Worm (Caenorhabditis elegans): ENCODE results near the gene polq-1.
A peak's percentile ranks its signal among the peaks of the same experiment; 100 is the strongest.

Gene polq-1

DNA sequence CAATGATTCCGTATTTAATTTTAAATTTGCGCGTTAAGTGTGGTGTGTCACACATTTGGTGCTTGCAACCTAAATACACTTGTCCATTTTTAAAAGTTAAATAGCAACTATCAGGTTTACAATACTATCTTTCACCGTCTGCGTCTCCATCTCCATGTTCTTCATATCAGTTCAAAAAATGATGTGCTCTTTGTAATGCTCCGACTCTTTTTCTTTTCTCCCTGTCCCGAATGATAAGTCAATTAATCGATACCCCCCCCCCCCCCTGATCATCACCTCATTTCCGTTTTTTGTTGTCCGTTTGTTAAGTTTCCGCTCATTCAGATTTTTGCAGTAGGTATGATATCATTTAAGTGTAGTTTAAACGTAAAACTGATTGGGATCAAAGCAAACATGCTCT, 11.1 kb upstream of the polq-1 start:
- TF ChIP-seq pqm-1 (tag; optimal IDR thresholded peaks at IDR 0.05) (peak; percentile 59), ZK546.5 (tag; optimal IDR thresholded peaks at IDR 0.05) (no peak), pha-4 (tag; optimal IDR thresholded peaks at IDR 0.05) (peak; percentile 43), elt-2 (tag; optimal IDR thresholded peaks at IDR 0.05) (peak; percentile 74)

DNA sequence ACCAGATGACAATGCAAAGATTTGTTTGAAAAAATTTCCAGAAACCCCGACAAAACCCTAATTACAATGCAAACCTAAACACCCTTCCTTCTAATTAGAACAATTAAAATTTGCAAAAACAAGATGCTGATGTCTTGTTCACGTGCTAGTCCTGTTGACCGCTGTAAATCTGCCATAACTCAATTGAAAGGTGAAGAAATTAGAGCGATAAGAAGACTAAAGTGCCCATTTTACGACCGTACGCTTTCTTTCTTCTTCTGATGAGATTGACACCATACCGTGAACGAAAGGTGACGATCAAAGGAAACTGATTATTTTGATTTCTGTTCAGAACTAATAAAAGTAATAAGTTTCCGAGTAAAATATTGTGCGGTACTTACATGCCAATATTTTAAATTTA, 10.5 kb upstream of the polq-1 start:
- no peak for TF ChIP-seq fkh-2 (tag; optimal IDR thresholded peaks at IDR 0.05)
- no peak for TF ChIP-seq elt-3 (tag; optimal IDR thresholded peaks at IDR 0.05)
- no peak for TF ChIP-seq skn-1 (tag; optimal IDR thresholded peaks at IDR 0.05)
- no peak for TF ChIP-seq ZK546.5 (tag; optimal IDR thresholded peaks at IDR 0.05)
- no peak for TF ChIP-seq pha-4 (tag; optimal IDR thresholded peaks at IDR 0.05)
- TF ChIP-seq aly-2 (tag; optimal IDR thresholded peaks at IDR 0.05), result no peak
- no peak for TF ChIP-seq ceh-82 (tag; optimal IDR thresholded peaks at IDR 0.05)
- TF ChIP-seq elt-2 (tag; optimal IDR thresholded peaks at IDR 0.05), result no peak
- no peak for TF ChIP-seq snpc-4 (tag; optimal IDR thresholded peaks at IDR 0.05)
- TF ChIP-seq nhr-237 (tag; optimal IDR thresholded peaks at IDR 0.05), result no peak
- no peak for TF ChIP-seq fkh-10 (GFP tag; optimal IDR thresholded peaks at IDR 0.05)
- no peak for TF ChIP-seq lin-15B (tag; optimal IDR thresholded peaks at IDR 0.05)
- no peak for TF ChIP-seq lsy-12 (tag; optimal IDR thresholded peaks at IDR 0.05)

DNA sequence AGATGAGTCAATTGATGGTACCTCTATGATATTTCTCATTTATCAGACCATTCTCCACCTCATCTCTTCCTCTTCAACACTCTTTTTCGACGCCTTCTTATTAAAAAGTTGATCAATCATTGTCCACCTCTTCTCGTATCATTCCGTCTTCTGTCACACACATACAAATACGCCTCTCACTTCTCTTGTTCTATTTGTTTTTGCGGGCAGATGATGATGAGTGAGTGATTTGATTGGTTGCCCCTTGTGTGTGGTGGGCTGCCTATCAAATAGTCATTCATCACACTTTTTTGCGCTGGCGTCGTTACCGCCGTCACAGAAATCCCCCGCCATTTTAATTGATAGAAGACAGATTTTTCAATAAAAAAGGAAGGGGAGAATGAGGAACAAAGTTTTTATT, 9.7 kb upstream of the polq-1 start:
- TF ChIP-seq elt-3 (tag; optimal IDR thresholded peaks at IDR 0.05) (peak in 2 of 3 experiments; percentile 19 to 82), egl-27 (tag; optimal IDR thresholded peaks at IDR 0.05) (peak; percentile 18), sea-2 (GFP tag; optimal IDR thresholded peaks at IDR 0.05) (no peak), daf-12 (tag; optimal IDR thresholded peaks at IDR 0.05) (no peak), lsy-12 (tag; optimal IDR thresholded peaks at IDR 0.05) (no peak), nhr-43 (tag; optimal IDR thresholded peaks at IDR 0.05; ENCODE audit: poor library complexity, severe bottlenecking) (peak; percentile 41), unc-62 (GFP tag; optimal IDR thresholded peaks at IDR 0.05) (peak; percentile 18), nfya-1 (tag; optimal IDR thresholded peaks at IDR 0.05; ENCODE audit: insufficient read depth) (peak; percentile 73), nhr-25 (tag; optimal IDR thresholded peaks at IDR 0.05) (peak; percentile 58), nhr-12 (tag; optimal IDR thresholded peaks at IDR 0.05) (no peak), nhr-23 (tag; optimal IDR thresholded peaks at IDR 0.05) (peak; percentile 69)

DNA sequence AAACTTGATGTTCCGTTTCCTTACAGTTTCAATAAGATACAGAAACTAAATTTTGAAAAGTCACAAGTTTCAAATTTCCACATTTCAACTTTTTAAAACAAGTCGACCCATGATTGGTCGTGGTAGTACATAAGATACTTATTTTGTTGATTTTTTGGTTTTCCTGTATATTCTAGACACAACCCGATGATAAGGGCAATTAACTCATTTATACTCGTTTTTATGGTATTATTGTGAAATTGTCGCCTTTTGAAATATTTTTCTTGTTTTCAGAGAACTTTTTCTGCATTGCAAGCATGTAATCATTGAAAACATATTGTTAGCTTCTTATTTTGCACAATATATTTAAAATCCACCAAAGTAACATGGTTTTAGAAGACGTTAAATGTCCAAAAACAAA, 9.0 kb upstream of the polq-1 start:
- TF ChIP-seq elt-1 (tag; optimal IDR thresholded peaks at IDR 0.05) (no peak), nhr-76 (tag; optimal IDR thresholded peaks at IDR 0.05) (no peak), egl-5 (tag; optimal IDR thresholded peaks at IDR 0.05) (no peak), unc-39 (tag; optimal IDR thresholded peaks at IDR 0.05) (no peak), nhr-67 (tag; optimal IDR thresholded peaks at IDR 0.05) (no peak), fkh-2 (tag; optimal IDR thresholded peaks at IDR 0.05) (no peak), zag-1 (tag; optimal IDR thresholded peaks at IDR 0.05) (no peak), nhr-25 (tag; optimal IDR thresholded peaks at IDR 0.05) (no peak), R02D3.7 (tag; optimal IDR thresholded peaks at IDR 0.05) (no peak), nhr-237 (tag; optimal IDR thresholded peaks at IDR 0.05) (no peak), nhr-12 (tag; optimal IDR thresholded peaks at IDR 0.05) (no peak), lsy-12 (tag; optimal IDR thresholded peaks at IDR 0.05) (no peak), pqm-1 (tag; optimal IDR thresholded peaks at IDR 0.05) (no peak), hmg-11 (tag; optimal IDR thresholded peaks at IDR 0.05) (no peak)

DNA sequence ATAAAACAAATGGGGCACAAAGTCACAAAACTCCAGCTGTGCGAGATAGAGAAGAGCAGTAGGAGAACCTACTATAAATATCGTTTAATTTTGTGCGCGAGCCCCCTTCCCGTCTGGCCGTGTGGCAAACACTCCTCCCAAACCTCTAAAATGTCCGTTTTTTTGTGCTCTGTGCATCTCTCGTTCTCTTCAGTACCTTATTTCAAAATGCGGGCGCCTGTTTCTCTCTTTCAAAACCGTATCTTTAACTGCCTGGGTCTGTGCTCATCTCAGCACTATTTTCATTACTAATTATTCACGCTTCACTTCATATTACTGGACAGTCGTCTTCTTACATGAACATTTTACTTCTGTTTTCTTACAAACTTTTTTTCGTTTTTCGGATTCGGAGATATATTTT, 7.1 kb upstream of the polq-1 start:
- TF ChIP-seq R02D3.7 (tag; optimal IDR thresholded peaks at IDR 0.05), result no peak
- TF ChIP-seq snpc-4 (tag; optimal IDR thresholded peaks at IDR 0.05), result no peak
- no peak for TF ChIP-seq ceh-9 (tag; optimal IDR thresholded peaks at IDR 0.05)
- TF ChIP-seq pha-4 (tag; optimal IDR thresholded peaks at IDR 0.05), result peak; percentile 70
- no peak for TF ChIP-seq ztf-4 (tag; optimal IDR thresholded peaks at IDR 0.05)
- TF ChIP-seq tbx-2 (tag; optimal IDR thresholded peaks at IDR 0.05), result no peak
- TF ChIP-seq hmg-11 (tag; optimal IDR thresholded peaks at IDR 0.05), result no peak
- TF ChIP-seq nhr-25 (tag; optimal IDR thresholded peaks at IDR 0.05), result no peak
- TF ChIP-seq elt-2 (tag; optimal IDR thresholded peaks at IDR 0.05), result peak; percentile 12
- no peak for TF ChIP-seq egl-27 (tag; optimal IDR thresholded peaks at IDR 0.05)
- TF ChIP-seq nhr-237 (tag; optimal IDR thresholded peaks at IDR 0.05), result no peak
- peak; percentile 18 for TF ChIP-seq pqm-1 (tag; optimal IDR thresholded peaks at IDR 0.05)

Data from whole organism, L3 larva.